1 fruit fly cellular context compared by ENCODE assay signal in genomic region chr3R:5470586-5471283, dm6.
TF ChIP-seq lines count a peak whose summit lies in the region.

Gene mRpL44, minus strand, starts transcription at chr3R:5470636.
Gene Snr1, plus strand, starts transcription at chr3R:5470926.

TF ChIP-seq in whole organism, embryonic, 481 proteins besides CTCF, POLR2A, EP300 and RAD21 (continued from another document and continues in another):
- TF ChIP-seq hkb (optimal IDR thresholded peaks at IDR 0.05; lab: Kevin White, UChicago) (no peak), hkb (GFP tag; IDR thresholded peaks at IDR 0.05; lab: Robert Waterston, UW) (no peak), gsb (GFP tag; IDR thresholded peaks at IDR 0.05; lab: Robert Waterston, UW) (no peak), CG2120 (GFP tag; optimal IDR thresholded peaks at IDR 0.05; lab: Kevin White, UChicago) (peak; percentile 29), Hr39 (optimal IDR thresholded peaks at IDR 0.05; lab: Kevin White, UChicago) (no peak), MBD-R2 (GFP tag; IDR thresholded peaks at IDR 0.05; lab: Robert Waterston, UW) (peak; percentile 86), run (tag; optimal IDR thresholded peaks at IDR 0.05; lab: Kevin White, UChicago) (no peak), Ets65A (GFP tag; lab: Kevin White, UChicago) (peak; percentile 84), CG14441 (GFP tag; IDR thresholded peaks at IDR 0.05; lab: Robert Waterston, UW) (no peak), CG3281 (GFP tag; optimal IDR thresholded peaks at IDR 0.05; lab: Kevin White, UChicago) (peak; percentile 69), BtbVII (GFP tag; optimal IDR thresholded peaks at IDR 0.05; lab: Kevin White, UChicago) (peak; percentile 26), Nf-YB (GFP tag; optimal IDR thresholded peaks at IDR 0.05; lab: Kevin White, UChicago) (peak; percentile 30), mld (GFP tag; IDR thresholded peaks at IDR 0.05; lab: Robert Waterston, UW; ENCODE audit: partially characterized antibody) (no peak), al (GFP tag; IDR thresholded peaks at IDR 0.05; lab: Robert Waterston, UW) (no peak), CG11723 (GFP tag; optimal IDR thresholded peaks at IDR 0.05; lab: Kevin White, UChicago) (no peak), CG17612 (GFP tag; IDR thresholded peaks at IDR 0.05; lab: Robert Waterston, UW) (no peak), luna (GFP tag; optimal IDR thresholded peaks at IDR 0.05; lab: Kevin White, UChicago) (no peak), Atf3 (GFP tag; optimal IDR thresholded peaks at IDR 0.05; lab: Kevin White, UChicago) (no peak), ase (GFP tag; IDR thresholded peaks at IDR 0.05; lab: Robert Waterston, UW) (no peak), CG13296 (GFP tag; optimal IDR thresholded peaks at IDR 0.05; lab: Kevin White, UChicago) (peak; percentile 77), CG12659 (GFP tag; optimal IDR thresholded peaks at IDR 0.05; lab: Kevin White, UChicago) (peak; percentile 70), CkIIα-i1 (GFP tag; IDR thresholded peaks at IDR 0.05; lab: Robert Waterston, UW) (no peak), nerfin-2 (GFP tag; IDR thresholded peaks at IDR 0.05; lab: Robert Waterston, UW; ENCODE audit: partially characterized antibody) (no peak), CG2678 (tag; optimal IDR thresholded peaks at IDR 0.05; lab: Kevin White, UChicago) (no peak), Nf-YC (tag; optimal IDR thresholded peaks at IDR 0.05; lab: Kevin White, UChicago) (no peak), hbn (GFP tag; IDR thresholded peaks at IDR 0.05; lab: Robert Waterston, UW; ENCODE audit: partially characterized antibody) (no peak), CG6272 (GFP tag; IDR thresholded peaks at IDR 0.05; lab: Robert Waterston, UW) (no peak), pnt (GFP tag; optimal IDR thresholded peaks at IDR 0.05; lab: Kevin White, UChicago) (no peak), toy (GFP tag; IDR thresholded peaks at IDR 0.05; lab: Robert Waterston, UW) (no peak), ERR (GFP tag; optimal IDR thresholded peaks at IDR 0.05; lab: Kevin White, UChicago) (no peak), scrt (GFP tag; optimal IDR thresholded peaks at IDR 0.05; lab: Kevin White, UChicago) (no peak), CG11696 (GFP tag; IDR thresholded peaks at IDR 0.05; lab: Robert Waterston, UW) (no peak), HLH3B (GFP tag; IDR thresholded peaks at IDR 0.05; lab: Robert Waterston, UW) (no peak), sr (GFP tag; IDR thresholded peaks at IDR 0.05; lab: Robert Waterston, UW) (peak; percentile 82), HLH4C (GFP tag; IDR thresholded peaks at IDR 0.05; lab: Robert Waterston, UW; ENCODE audit: partially characterized antibody) (no peak), Ravus (GFP tag; IDR thresholded peaks at IDR 0.05; lab: Robert Waterston, UW) (no peak), esg (GFP tag; conservative IDR thresholded peaks at IDR 0.05; lab: Robert Waterston, UW) (no peak), CG12391 (tag; optimal IDR thresholded peaks at IDR 0.05; lab: Kevin White, UChicago) (peak; percentile 72), grau (tag; optimal IDR thresholded peaks at IDR 0.05; lab: Kevin White, UChicago) (peak; percentile 64), Usf (GFP tag; optimal IDR thresholded peaks at IDR 0.05; lab: Kevin White, UChicago) (no peak), ap (GFP tag; IDR thresholded peaks at IDR 0.05; lab: Robert Waterston, UW) (no peak), Bdp1 (GFP tag; optimal IDR thresholded peaks at IDR 0.05; lab: Kevin White, UChicago) (no peak), CG7987 (GFP tag; optimal IDR thresholded peaks at IDR 0.05; lab: Kevin White, UChicago) (no peak), Asciz (GFP tag; optimal IDR thresholded peaks at IDR 0.05; lab: Kevin White, UChicago) (no peak), vvl (GFP tag; IDR thresholded peaks at IDR 0.05; lab: Robert Waterston, UW) (0 out of 2 replicates have a peak, but pooled peaks have one; percentile 6), p53 (GFP tag; optimal IDR thresholded peaks at IDR 0.05; lab: Kevin White, UChicago) (no peak), NC2β (GFP tag; optimal IDR thresholded peaks at IDR 0.05; lab: Kevin White, UChicago) (no peak), zf30C (GFP tag; optimal IDR thresholded peaks at IDR 0.05; lab: Kevin White, UChicago) (no peak), HLHmδ (GFP tag; optimal IDR thresholded peaks at IDR 0.05; lab: Kevin White, UChicago) (no peak), E2f1 (GFP tag; IDR thresholded peaks at IDR 0.05; lab: Robert Waterston, UW) (peak; percentile 30; the same call in 1 of the 2 replicates), CG1529 (GFP tag; optimal IDR thresholded peaks at IDR 0.05; lab: Kevin White, UChicago) (no peak), CG10565 (GFP tag; optimal IDR thresholded peaks at IDR 0.05; lab: Kevin White, UChicago) (no peak), Neu2 (GFP tag; optimal IDR thresholded peaks at IDR 0.05; lab: Kevin White, UChicago; ENCODE audit: borderline replicate concordance) (no peak), vnd (GFP tag; IDR thresholded peaks at IDR 0.05; lab: Robert Waterston, UW; ENCODE audit: partially characterized antibody) (no peak), CG15269 (tag; optimal IDR thresholded peaks at IDR 0.05; lab: Kevin White, UChicago) (no peak), inv (GFP tag; IDR thresholded peaks at IDR 0.05; lab: Robert Waterston, UW; ENCODE audit: partially characterized antibody) (0 out of 2 replicates have a peak, but pooled peaks have one; percentile 8), CG17385 (GFP tag; optimal IDR thresholded peaks at IDR 0.05; lab: Kevin White, UChicago) (no peak), CG2116 (GFP tag; optimal IDR thresholded peaks at IDR 0.05; lab: Kevin White, UChicago) (peak; percentile 56), TFAM (GFP tag; optimal IDR thresholded peaks at IDR 0.05; lab: Kevin White, UChicago) (no peak), CG11456 (GFP tag; IDR thresholded peaks at IDR 0.05; lab: Robert Waterston, UW) (no peak), CG6689 (GFP tag; IDR thresholded peaks at IDR 0.05; lab: Robert Waterston, UW) (no peak), D19A (tag; optimal IDR thresholded peaks at IDR 0.05; lab: Kevin White, UChicago) (no peak), zen (tag; optimal IDR thresholded peaks at IDR 0.05; lab: Kevin White, UChicago) (peak; percentile 38), trem (tag; optimal IDR thresholded peaks at IDR 0.05; lab: Kevin White, UChicago) (peak; percentile 63), usp (GFP tag; optimal IDR thresholded peaks at IDR 0.05; lab: Kevin White, UChicago) (no peak), Dad (GFP tag; optimal IDR thresholded peaks at IDR 0.05; lab: Kevin White, UChicago) (no peak), lmd (GFP tag; IDR thresholded peaks at IDR 0.05; lab: Robert Waterston, UW) (no peak; the same call in 1 of the 2 replicates), chif (GFP tag; optimal IDR thresholded peaks at IDR 0.05; lab: Kevin White, UChicago) (no peak), CG6254 (GFP tag; optimal IDR thresholded peaks at IDR 0.05; lab: Kevin White, UChicago) (no peak), Ada2b (GFP tag; IDR thresholded peaks at IDR 0.05; lab: Robert Waterston, UW) (no peak), Chrac-16 (GFP tag; optimal IDR thresholded peaks at IDR 0.05; lab: Kevin White, UChicago) (peak; percentile 11), CG15011 (GFP tag; optimal IDR thresholded peaks at IDR 0.05; lab: Kevin White, UChicago) (no peak), sug (tag; optimal IDR thresholded peaks at IDR 0.05; lab: Kevin White, UChicago) (peak; percentile 73), CG32532 (GFP tag; IDR thresholded peaks at IDR 0.05; lab: Robert Waterston, UW) (peak; percentile 27; the same call in 1 of the 2 replicates), Sry-δ (GFP tag; optimal IDR thresholded peaks at IDR 0.05; lab: Kevin White, UChicago) (no peak), fd64A (GFP tag; optimal IDR thresholded peaks at IDR 0.05; lab: Kevin White, UChicago) (no peak), CG18599 (GFP tag; optimal IDR thresholded peaks at IDR 0.05; lab: Kevin White, UChicago) (peak; percentile 71), CG33557 (GFP tag; optimal IDR thresholded peaks at IDR 0.05; lab: Kevin White, UChicago) (peak; percentile 33), Hr78 (GFP tag; optimal IDR thresholded peaks at IDR 0.05; lab: Kevin White, UChicago) (no peak), CG30403 (GFP tag; optimal IDR thresholded peaks at IDR 0.05; lab: Kevin White, UChicago) (peak; percentile 50), ttk (GFP tag; IDR thresholded peaks at IDR 0.05; lab: Robert Waterston, UW) (no peak), CG11093 (GFP tag; IDR thresholded peaks at IDR 0.05; lab: Robert Waterston, UW) (no peak), bbx (GFP tag; IDR thresholded peaks at IDR 0.05; lab: Robert Waterston, UW; ENCODE audit: partially characterized antibody) (no peak), Side (GFP tag; optimal IDR thresholded peaks at IDR 0.05; lab: Kevin White, UChicago) (no peak), CG14667 (GFP tag; IDR thresholded peaks at IDR 0.05; lab: Robert Waterston, UW) (no peak), jumu (GFP tag; optimal IDR thresholded peaks at IDR 0.05; lab: Kevin White, UChicago) (peak; percentile 6), Ssrp (tag; optimal IDR thresholded peaks at IDR 0.05; lab: Kevin White, UChicago) (peak; percentile 14), CG3838 (GFP tag; optimal IDR thresholded peaks at IDR 0.05; lab: Kevin White, UChicago) (no peak), YL-1 (GFP tag; optimal IDR thresholded peaks at IDR 0.05; lab: Kevin White, UChicago) (peak; percentile 85), so (GFP tag; IDR thresholded peaks at IDR 0.05; lab: Robert Waterston, UW) (no peak), Fer2 (tag; optimal IDR thresholded peaks at IDR 0.05; lab: Kevin White, UChicago) (peak; percentile 35), CG8924 (tag; optimal IDR thresholded peaks at IDR 0.05; lab: Kevin White, UChicago) (no peak), cato (GFP tag; optimal IDR thresholded peaks at IDR 0.05; lab: Kevin White, UChicago; ENCODE audit: borderline replicate concordance) (peak; percentile 1), emc (GFP tag; optimal IDR thresholded peaks at IDR 0.05; lab: Kevin White, UChicago) (no peak), Hand (GFP tag; optimal IDR thresholded peaks at IDR 0.05; lab: Kevin White, UChicago) (peak; percentile 1), sqz (GFP tag; optimal IDR thresholded peaks at IDR 0.05; lab: Kevin White, UChicago) (no peak), lilli (GFP tag; optimal IDR thresholded peaks at IDR 0.05; lab: Kevin White, UChicago) (peak; percentile 24), lov (optimal IDR thresholded peaks at IDR 0.05; lab: Kevin White, UChicago) (no peak), lov (GFP tag; IDR thresholded peaks at IDR 0.05; lab: Robert Waterston, UW) (no peak), Ptx1 (GFP tag; IDR thresholded peaks at IDR 0.05; lab: Robert Waterston, UW) (peak; percentile 19; the same call in 1 of the 2 replicates), CG10321 (GFP tag; IDR thresholded peaks at IDR 0.05; lab: Robert Waterston, UW) (no peak), shn (GFP tag; optimal IDR thresholded peaks at IDR 0.05; lab: Kevin White, UChicago) (no peak), gfzf (GFP tag; optimal IDR thresholded peaks at IDR 0.05; lab: Kevin White, UChicago) (no peak), CG17802 (tag; optimal IDR thresholded peaks at IDR 0.05; lab: Kevin White, UChicago) (no peak), CG3065 (GFP tag; optimal IDR thresholded peaks at IDR 0.05; lab: Kevin White, UChicago) (no peak), fd3F (GFP tag; optimal IDR thresholded peaks at IDR 0.05; lab: Kevin White, UChicago) (peak; percentile 27), B-H1 (GFP tag; IDR thresholded peaks at IDR 0.05; lab: Robert Waterston, UW) (no peak), Abd-B (GFP tag; optimal IDR thresholded peaks at IDR 0.05; lab: Kevin White, UChicago) (peak; percentile 40), dmrt11E (tag; optimal IDR thresholded peaks at IDR 0.05; lab: Kevin White, UChicago) (peak; percentile 46), hth (optimal IDR thresholded peaks at IDR 0.05; lab: Kevin White, UChicago) (no peak), sens (GFP tag; lab: Kevin White, UChicago) (peak; percentile 54), Rfx (GFP tag; IDR thresholded peaks at IDR 0.05; lab: Robert Waterston, UW) (peak; percentile 51; the same call in 1 of the 2 replicates), CG9215 (GFP tag; IDR thresholded peaks at IDR 0.05; lab: Robert Waterston, UW) (no peak), amos (GFP tag; IDR thresholded peaks at IDR 0.05; lab: Robert Waterston, UW; ENCODE audit: partially characterized antibody) (no peak), Sox100B (GFP tag; optimal IDR thresholded peaks at IDR 0.05; lab: Kevin White, UChicago) (no peak), fd96Cb (tag; optimal IDR thresholded peaks at IDR 0.05; lab: Kevin White, UChicago) (no peak), disco-r (GFP tag; optimal IDR thresholded peaks at IDR 0.05; lab: Kevin White, UChicago) (no peak), CG16863 (GFP tag; optimal IDR thresholded peaks at IDR 0.05; lab: Kevin White, UChicago) (no peak), wek (GFP tag; optimal IDR thresholded peaks at IDR 0.05; lab: Kevin White, UChicago) (no peak), sob (GFP tag; IDR thresholded peaks at IDR 0.05; lab: Robert Waterston, UW) (peak; percentile 46; the same call in 1 of the 2 replicates), Hmr (GFP tag; optimal IDR thresholded peaks at IDR 0.05; lab: Kevin White, UChicago) (no peak), dan (GFP tag; IDR thresholded peaks at IDR 0.05; lab: Robert Waterston, UW) (no peak), Ets97D (GFP tag; optimal IDR thresholded peaks at IDR 0.05; lab: Kevin White, UChicago) (no peak), ewg (GFP tag; optimal IDR thresholded peaks at IDR 0.05; lab: Kevin White, UChicago) (peak; percentile 83), ranshi (GFP tag; IDR thresholded peaks at IDR 0.05; lab: Robert Waterston, UW) (no peak), CG3995 (GFP tag; optimal IDR thresholded peaks at IDR 0.05; lab: Kevin White, UChicago) (no peak), cg (GFP tag; optimal IDR thresholded peaks at IDR 0.05; lab: Kevin White, UChicago) (peak; percentile 67), MESR4 (GFP tag; optimal IDR thresholded peaks at IDR 0.05; lab: Kevin White, UChicago) (peak; percentile 84), Opbp (GFP tag; IDR thresholded peaks at IDR 0.05; lab: Robert Waterston, UW; ENCODE audit: partially characterized antibody) (0 out of 3 replicates have a peak, but pooled peaks have one; percentile 48), CG31365 (tag; optimal IDR thresholded peaks at IDR 0.05; lab: Kevin White, UChicago) (no peak), CG10267 (tag; optimal IDR thresholded peaks at IDR 0.05; lab: Kevin White, UChicago) (peak; percentile 99), ac (GFP tag; optimal IDR thresholded peaks at IDR 0.05; lab: Kevin White, UChicago) (no peak), CG18262 (tag; optimal IDR thresholded peaks at IDR 0.05; lab: Kevin White, UChicago) (no peak), CG10431 (GFP tag; optimal IDR thresholded peaks at IDR 0.05; lab: Kevin White, UChicago) (peak; percentile 99), pfk (GFP tag; optimal IDR thresholded peaks at IDR 0.05; lab: Kevin White, UChicago) (no peak), CG12942 (GFP tag; optimal IDR thresholded peaks at IDR 0.05; lab: Kevin White, UChicago) (peak; percentile 20)
